Worm (Caenorhabditis elegans) whole organism, L1 larva: ENCODE measurements around the gene C34D10.1.

ENCODE experiments used
- C16A3.4 ChIP-seq: fragments of 150-350 bp; optimal IDR thresholded peaks from 2 replicates; lab custom pipeline; 2014; ENCODE audit warnings: missing biosample characterization, missing genetic modification characterization
- C34B4.2 ChIP-seq: sonication (generic microtip); optimal IDR thresholded peaks from 2 replicates; lab custom pipeline; 2017; ENCODE audit warnings: mild to moderate bottlenecking, missing genetic modification characterization, missing compliant biosample characterization
- F16B12.6 ChIP-seq: fragments of 150-350 bp; optimal IDR thresholded peaks from 2 replicates; lab custom pipeline; 2014; ENCODE audit warnings: missing biosample characterization, missing genetic modification characterization
- aha-1 ChIP-seq: fragments of 150-350 bp; optimal IDR thresholded peaks from 2 replicates; lab custom pipeline; 2014; ENCODE audit warnings: missing biosample characterization, missing genetic modification characterization
- alr-1 ChIP-seq: fragments of 200-800 bp; sonication (Bioruptor generic); optimal IDR thresholded peaks from 2 replicates; lab custom pipeline; 2018; ENCODE audit warnings: borderline replicate concordance, mild to moderate bottlenecking, missing genetic modification characterization, missing compliant biosample characterization
- aly-2 ChIP-seq: fragments of 150-350 bp; optimal IDR thresholded peaks from 2 replicates; lab custom pipeline; 2014; ENCODE audit warnings: missing biosample characterization, missing genetic modification characterization
- ceh-82 ChIP-seq, 3 experiments: fragments of 150-350 bp in 1 of 3; sonication (generic microtip) in 2 of 3; optimal IDR thresholded peaks; 2 replicates each; lab custom pipeline; 2014 to 2017; ENCODE audit warnings: missing biosample characterization in 3 of 3, missing genetic modification characterization in 3 of 3
- ces-1 ChIP-seq: fragments of 150-350 bp; optimal IDR thresholded peaks from 2 replicates; lab custom pipeline; 2014; ENCODE audit warnings: missing biosample characterization, missing genetic modification reagents, missing genetic modification characterization
- dsc-1 ChIP-seq: sonication (generic microtip); optimal IDR thresholded peaks from 2 replicates; lab custom pipeline; 2016; ENCODE audit warnings: mild to moderate bottlenecking, missing genetic modification characterization, missing compliant biosample characterization
- efl-1 ChIP-seq, 4 experiments: fragments of 150-350 bp; optimal IDR thresholded peaks in 3 of 4; peaks in 1 of 4; 1 replicate in 1 of 4; 2 replicates in 3 of 4; lab custom pipeline; 2014; ENCODE audit warnings: missing biosample characterization in 2 of 4, missing genetic modification characterization in 2 of 4, missing genetic modification reagents in 2 of 4
- efl-3 ChIP-seq: fragments of 200-800 bp; sonication (Bioruptor generic); optimal IDR thresholded peaks from 2 replicates; lab custom pipeline; 2018; ENCODE audit warnings: mild to moderate bottlenecking, missing genetic modification characterization, missing compliant biosample characterization
- egl-13 ChIP-seq: sonication (generic microtip); optimal IDR thresholded peaks from 2 replicates; lab custom pipeline; 2016; ENCODE audit warnings: missing genotype, missing genetic modification reagents, missing genetic modification characterization, missing compliant biosample characterization
- egl-27 ChIP-seq, 2 experiments: fragments of 150-350 bp in 1 of 2; sonication (generic microtip); optimal IDR thresholded peaks; 3 replicates each; lab custom pipeline; 2017 to 2018; ENCODE audit warnings: missing biosample characterization in 2 of 2, missing genetic modification characterization in 2 of 2, missing genetic modification reagents in 2 of 2
- elt-3 ChIP-seq, 6 experiments: fragments of 150-350 bp in 1 of 6; sonication (generic microtip); optimal IDR thresholded peaks; 2 replicates each; lab custom pipeline; 2017 to 2018; ENCODE audit warnings: missing biosample characterization in 6 of 6, missing genetic modification characterization in 6 of 6, inconsistent platforms in 1 of 6
- fos-1 ChIP-seq: fragments of 150-350 bp; optimal IDR thresholded peaks from 2 replicates; lab custom pipeline; 2014; ENCODE audit warnings: missing biosample characterization, missing genetic modification characterization
- grh-1 ChIP-seq: fragments of 200-800 bp; sonication (Bioruptor generic); IDR thresholded peaks from 2 replicates; pipeline ENCODE4 v1.3.6; 2022; ENCODE audit warnings: missing genetic modification reagents, missing genetic modification characterization, missing compliant biosample characterization
- hlh-17 ChIP-seq: fragments of 200-800 bp; sonication (Bioruptor generic); optimal IDR thresholded peaks from 2 replicates; lab custom pipeline; 2018; ENCODE audit warnings: missing genetic modification characterization, mild to moderate bottlenecking, missing compliant biosample characterization, moderate library complexity, borderline replicate concordance
- hlh-4 ChIP-seq: sonication (generic microtip); optimal IDR thresholded peaks from 2 replicates; lab custom pipeline; 2016; ENCODE audit warnings: mild to moderate bottlenecking, missing genetic modification characterization, missing compliant biosample characterization
- lin-13 ChIP-seq: fragments of 150-350 bp; optimal IDR thresholded peaks from 2 replicates; lab custom pipeline; 2014; ENCODE audit warnings: missing biosample characterization, missing genetic modification reagents, missing genetic modification characterization
- lin-14 ChIP-seq: fragments of 200-800 bp; sonication (Bioruptor generic); optimal IDR thresholded peaks from 2 replicates; lab custom pipeline; 2018; ENCODE audit warnings: mild to moderate bottlenecking, missing genetic modification characterization, moderate library complexity, missing compliant biosample characterization
- lin-15B ChIP-seq: fragments of 150-350 bp; sonication (generic microtip); optimal IDR thresholded peaks from 3 replicates; lab custom pipeline; 2014; ENCODE audit warnings: missing biosample characterization, missing genetic modification characterization
- lin-35 ChIP-seq, 2 experiments: fragments of 150-350 bp; optimal IDR thresholded peaks; 2 replicates each; lab custom pipeline; 2014; ENCODE audit warnings: missing biosample characterization in 2 of 2, missing genetic modification characterization in 2 of 2, missing genetic modification reagents in 2 of 2
- lin-39 ChIP-seq: fragments of 150-350 bp; optimal IDR thresholded peaks from 2 replicates; lab custom pipeline; 2014; ENCODE audit warnings: missing biosample characterization, missing genetic modification reagents, missing genetic modification characterization
- lir-3 ChIP-seq: sonication (generic microtip); optimal IDR thresholded peaks from 2 replicates; lab custom pipeline; 2016; ENCODE audit warnings: mild to moderate bottlenecking, missing genetic modification characterization, moderate library complexity, missing compliant biosample characterization; ENCODE audit not compliant: poor library complexity
- lsy-2 ChIP-seq, 2 experiments: fragments of 150-350 bp; optimal IDR thresholded peaks; 2 replicates each; lab custom pipeline; 2014; ENCODE audit warnings: missing biosample characterization in 2 of 2, missing genetic modification characterization in 2 of 2
- mdl-1 ChIP-seq, 2 experiments: fragments of 150-350 bp; optimal IDR thresholded peaks; 2 replicates each; lab custom pipeline; 2014 to 2017; ENCODE audit warnings: missing biosample characterization in 2 of 2, missing genetic modification characterization in 2 of 2, inconsistent platforms in 1 of 2
- mef-2 ChIP-seq: fragments of 150-350 bp; optimal IDR thresholded peaks from 2 replicates; lab custom pipeline; 2014; ENCODE audit warnings: missing biosample characterization, missing genetic modification characterization
- mep-1 ChIP-seq: fragments of 150-350 bp; optimal IDR thresholded peaks from 2 replicates; lab custom pipeline; 2014; ENCODE audit warnings: missing biosample characterization, missing genetic modification characterization
- nhr-11 ChIP-seq: fragments of 150-350 bp; optimal IDR thresholded peaks from 2 replicates; lab custom pipeline; 2014; ENCODE audit warnings: missing biosample characterization, missing genetic modification characterization
- nhr-19 ChIP-seq: fragments of 200-800 bp; sonication (Bioruptor generic); conservative IDR thresholded peaks from 2 replicates; pipeline ENCODE4 v1.3.6; 2022; ENCODE audit warnings: missing genetic modification characterization, missing compliant biosample characterization
- nhr-47 ChIP-seq: sonication (generic microtip); optimal IDR thresholded peaks from 2 replicates; lab custom pipeline; 2016; ENCODE audit warnings: mild to moderate bottlenecking, missing genetic modification characterization, moderate library complexity, missing compliant biosample characterization
- nhr-76 ChIP-seq: sonication (generic microtip); optimal IDR thresholded peaks from 2 replicates; lab custom pipeline; 2017; ENCODE audit warnings: missing biosample characterization, missing genetic modification characterization
- nhr-77 ChIP-seq: fragments of 150-350 bp; optimal IDR thresholded peaks from 2 replicates; lab custom pipeline; 2014; ENCODE audit warnings: missing biosample characterization, missing genetic modification characterization
- nhr-90 ChIP-seq: sonication (generic microtip); optimal IDR thresholded peaks from 2 replicates; lab custom pipeline; 2016; ENCODE audit warnings: mild to moderate bottlenecking, missing genetic modification characterization, missing compliant biosample characterization; ENCODE audit not compliant: poor library complexity
- pax-3 ChIP-seq: fragments of 200-800 bp; sonication (Bioruptor generic); optimal IDR thresholded peaks from 2 replicates; lab custom pipeline; 2018; ENCODE audit warnings: mild to moderate bottlenecking, missing genetic modification characterization, moderate library complexity, missing compliant biosample characterization
- pqm-1 ChIP-seq: sonication (generic microtip); optimal IDR thresholded peaks from 3 replicates; lab custom pipeline; 2017; ENCODE audit warnings: missing biosample characterization, missing genetic modification characterization
- rnt-1 ChIP-seq: sonication (generic microtip); optimal IDR thresholded peaks from 2 replicates; lab custom pipeline; 2016; ENCODE audit warnings: mild to moderate bottlenecking, missing genetic modification characterization, moderate library complexity, missing compliant biosample characterization
- skn-1 ChIP-seq: fragments of 150-350 bp; optimal IDR thresholded peaks from 2 replicates; lab custom pipeline; 2014; ENCODE audit warnings: missing biosample characterization, missing genetic modification characterization
- snpc-4 ChIP-seq: fragments of 150-350 bp; optimal IDR thresholded peaks from 2 replicates; lab custom pipeline; 2014; ENCODE audit warnings: missing biosample characterization, missing genetic modification characterization
- snu-23 ChIP-seq: sonication (generic microtip); optimal IDR thresholded peaks from 2 replicates; lab custom pipeline; 2016; ENCODE audit warnings: missing genetic modification characterization, missing compliant biosample characterization
- sox-4 ChIP-seq: sonication (generic microtip); optimal IDR thresholded peaks from 2 replicates; lab custom pipeline; 2016; ENCODE audit warnings: missing genetic modification characterization, missing compliant biosample characterization
- swsn-7 ChIP-seq: sonication (generic microtip); optimal IDR thresholded peaks from 2 replicates; lab custom pipeline; 2016; ENCODE audit warnings: missing genetic modification characterization, missing compliant biosample characterization
- tbx-2 ChIP-seq: sonication (generic microtip); optimal IDR thresholded peaks from 2 replicates; lab custom pipeline; 2016; ENCODE audit warnings: missing genetic modification characterization, missing compliant biosample characterization
- tlp-1 ChIP-seq: fragments of 150-350 bp; optimal IDR thresholded peaks from 2 replicates; lab custom pipeline; 2014; ENCODE audit warnings: missing biosample characterization, missing genetic modification characterization
- unc-130 ChIP-seq: fragments of 150-350 bp; optimal IDR thresholded peaks from 2 replicates; lab custom pipeline; 2017; ENCODE audit warnings: missing biosample characterization, missing genetic modification characterization, inconsistent platforms
- unc-30 ChIP-seq: sonication (generic microtip); optimal IDR thresholded peaks from 2 replicates; lab custom pipeline; 2017; ENCODE audit warnings: missing biosample characterization, missing genetic modification characterization
- unc-86 ChIP-seq: sonication (generic microtip); optimal IDR thresholded peaks from 2 replicates; lab custom pipeline; 2016; ENCODE audit warnings: missing genetic modification characterization, missing compliant biosample characterization
- unc-98 ChIP-seq: fragments of 200-800 bp; sonication (Bioruptor generic); IDR thresholded peaks from 2 replicates; pipeline ENCODE4 v1.3.6; 2022; ENCODE audit warnings: missing genetic modification characterization, missing compliant biosample characterization
- xbp-1 ChIP-seq: sonication (generic microtip); optimal IDR thresholded peaks from 2 replicates; lab custom pipeline; 2016; ENCODE audit warnings: missing genetic modification characterization, missing compliant biosample characterization
- zag-1 ChIP-seq: fragments of 150-350 bp; optimal IDR thresholded peaks from 2 replicates; lab custom pipeline; 2014; ENCODE audit warnings: missing biosample characterization, missing genetic modification characterization
- zip-4 ChIP-seq: fragments of 200-800 bp; sonication (Bioruptor generic); optimal IDR thresholded peaks from 2 replicates; lab custom pipeline; 2018; ENCODE audit warnings: mild to moderate bottlenecking, missing genetic modification characterization, moderate library complexity, missing compliant biosample characterization
- ztf-4 ChIP-seq: fragments of 150-350 bp; optimal IDR thresholded peaks from 2 replicates; lab custom pipeline; 2014; ENCODE audit warnings: missing biosample characterization, missing genetic modification characterization

Gene C34D10.1

ce11 chrX:8019665-8020064 lies 9.6 kb upstream of the C34D10.1 start:
- TF ChIP-seq dsc-1 (tag; lab: Kevin White, UChicago), result peak; percentile 17
- peak; percentile 86 for TF ChIP-seq nhr-47 (tag; lab: Kevin White, UChicago)
- no peak for TF ChIP-seq nhr-77 (tag; lab: Kevin White, UChicago)
- TF ChIP-seq efl-3, result no peak
- TF ChIP-seq mep-1 (tag; lab: Kevin White, UChicago), result peak; percentile 89
- TF ChIP-seq lin-14 (GFP tag; lab: Kevin White, UChicago), result peak; percentile 99
- peak; percentile 96 for TF ChIP-seq unc-130 (tag; lab: Kevin White, UChicago)
- TF ChIP-seq mdl-1 (tag; optimal IDR thresholded peaks at IDR 0.05; lab: Kevin White, UChicago), result peak; percentile 40 to 97
- TF ChIP-seq nhr-19, result peak; percentile 84
- TF ChIP-seq lin-39 (tag; lab: Kevin White, UChicago), result no peak
- peak; percentile 82 for TF ChIP-seq lin-13
- peak in 2 of 6 experiments; percentile 35 to 49 for TF ChIP-seq elt-3 (tag; optimal IDR thresholded peaks at IDR 0.05; lab: Kevin White, UChicago)
- TF ChIP-seq zip-4, result peak; percentile 43
- TF ChIP-seq pax-3 (tag; lab: Kevin White, UChicago), result peak; percentile 66
- TF ChIP-seq efl-1 (optimal IDR thresholded peaks at IDR 0.05; lab: Kevin White, UChicago), result peak; percentile 45 to 60
- peak in 1 of 2 experiments; percentile 43 for TF ChIP-seq efl-1 (GFP tag; optimal IDR thresholded peaks at IDR 0.05 in 1 of 2; lab: Kevin White, UChicago)
- TF ChIP-seq sox-4 (tag; lab: Kevin White, UChicago), result peak; percentile 67
- peak; percentile 11 for TF ChIP-seq snpc-4 (tag; lab: Kevin White, UChicago)
- TF ChIP-seq zag-1 (tag; lab: Kevin White, UChicago), result no peak
- TF ChIP-seq lin-15B (tag; lab: Kevin White, UChicago), result no peak
- TF ChIP-seq unc-30, result no peak
- peak; percentile 61 for TF ChIP-seq fos-1 (tag; lab: Kevin White, UChicago)
- 0 out of 2 replicates have a peak, but pooled peaks have one; percentile 37 for TF ChIP-seq grh-1
- no peak for TF ChIP-seq nhr-76 (tag; lab: Kevin White, UChicago)
- TF ChIP-seq unc-86 (tag; lab: Kevin White, UChicago), result peak; percentile 71
- TF ChIP-seq mef-2, result peak; percentile 58
- TF ChIP-seq C16A3.4 (tag; lab: Kevin White, UChicago), result peak; percentile 80
- peak; percentile 75 for TF ChIP-seq ztf-4 (tag; lab: Kevin White, UChicago)
- TF ChIP-seq ceh-82 (tag; optimal IDR thresholded peaks at IDR 0.05; lab: Kevin White, UChicago), result peak; percentile 48 to 84 (median 58)
- TF ChIP-seq snu-23, result peak; percentile 92
- no peak for TF ChIP-seq hlh-17 (GFP tag; lab: Kevin White, UChicago)
- TF ChIP-seq egl-27 (tag; optimal IDR thresholded peaks at IDR 0.05; lab: Kevin White, UChicago), result peak in 1 of 2 experiments; percentile 22
- peak; percentile 87 for TF ChIP-seq swsn-7 (tag; lab: Kevin White, UChicago)
- TF ChIP-seq xbp-1 (tag; lab: Kevin White, UChicago), result peak; percentile 73
- no peak for TF ChIP-seq alr-1 (tag; lab: Kevin White, UChicago)
- no peak for TF ChIP-seq F16B12.6 (tag; lab: Kevin White, UChicago)
- TF ChIP-seq aly-2, result no peak
- TF ChIP-seq unc-98 (GFP tag; lab: Robert Waterston, UW), result no peak
- TF ChIP-seq C34B4.2, result no peak
- peak; percentile 31 for TF ChIP-seq nhr-11 (tag; lab: Kevin White, UChicago)
- peak; percentile 91 for TF ChIP-seq tbx-2 (tag; lab: Kevin White, UChicago)
- TF ChIP-seq lir-3 (tag; lab: Kevin White, UChicago), result peak; percentile 38
- TF ChIP-seq lin-35 (GFP tag; optimal IDR thresholded peaks at IDR 0.05; lab: Kevin White, UChicago), result peak; percentile 63 to 81
- TF ChIP-seq egl-13 (tag; lab: Kevin White, UChicago), result peak; percentile 76
- TF ChIP-seq skn-1 (tag; lab: Kevin White, UChicago), result peak; percentile 78
- no peak for TF ChIP-seq tlp-1 (tag; lab: Kevin White, UChicago)
- TF ChIP-seq nhr-90 (tag; lab: Kevin White, UChicago), result peak; percentile 72
- no peak for TF ChIP-seq pqm-1 (tag; lab: Kevin White, UChicago)
- TF ChIP-seq hlh-4 (tag; lab: Kevin White, UChicago), result no peak
- TF ChIP-seq ces-1 (GFP tag; lab: Kevin White, UChicago), result no peak
- TF ChIP-seq aha-1, result peak; percentile 31
- TF ChIP-seq rnt-1 (tag; lab: Kevin White, UChicago), result peak; percentile 93
- TF ChIP-seq lsy-2 (tag; optimal IDR thresholded peaks at IDR 0.05; lab: Kevin White, UChicago), result peak; percentile 63 to 83
